Fruit fly (Drosophila melanogaster) whole organism, pupa: ENCODE measurements around the gene Rpn13R.

ENCODE experiments used
- CG10348 ChIP-seq: fragments of 200-800 bp; sonication (Bioruptor generic); IDR thresholded peaks from 2 replicates; pipeline ENCODE4 v1.3.6; 2022; ENCODE audit warnings: missing biosample characterization, missing genetic modification characterization
- CG12605 ChIP-seq: fragments of 200-800 bp; sonication (Bioruptor generic); IDR thresholded peaks from 2 replicates; pipeline ENCODE4 v1.3.6; 2022; ENCODE audit warnings: missing biosample characterization, missing genetic modification characterization
- CG13204 ChIP-seq: fragments of 200-800 bp; sonication (Bioruptor generic); optimal IDR thresholded peaks from 2 replicates; lab custom pipeline; 2018; ENCODE audit warnings: missing biosample characterization, mild to moderate bottlenecking, missing genetic modification characterization, moderate library complexity
- CG14655 ChIP-seq: fragments of 200-800 bp; sonication (Bioruptor generic); optimal IDR thresholded peaks from 3 replicates; lab custom pipeline; 2017; ENCODE audit warnings: mild to moderate bottlenecking, missing biosample characterization, missing genetic modification reagents, missing genetic modification characterization
- CG15710 ChIP-seq: fragments of 200-800 bp; sonication (Bioruptor generic); optimal IDR thresholded peaks from 2 replicates; lab custom pipeline; 2018; ENCODE audit warnings: missing biosample characterization, mild to moderate bottlenecking, missing genetic modification characterization, moderate library complexity
- CG17806 ChIP-seq: fragments of 200-800 bp; sonication (Bioruptor generic); optimal IDR thresholded peaks from 2 replicates; lab custom pipeline; 2018; ENCODE audit warnings: missing biosample characterization, mild to moderate bottlenecking, missing genetic modification characterization, moderate library complexity
- CG32121 ChIP-seq: fragments of 200-800 bp; sonication (Bioruptor generic); IDR thresholded peaks from 2 replicates; pipeline ENCODE4 v1.3.6; 2022; ENCODE audit warnings: missing biosample characterization, missing genetic modification characterization
- CG34367 ChIP-seq: fragments of 200-800 bp; sonication (Bioruptor generic); optimal IDR thresholded peaks from 2 replicates; lab custom pipeline; 2018; ENCODE audit warnings: missing biosample characterization, mild to moderate bottlenecking, missing genetic modification characterization
- CG4496 ChIP-seq: fragments of 200-800 bp; sonication (Bioruptor generic); IDR thresholded peaks from 3 replicates; pipeline ENCODE4 v1.3.6; 2022; ENCODE audit warnings: missing biosample characterization, missing genetic modification characterization
- CG8159 ChIP-seq: fragments of 200-800 bp; sonication (Bioruptor generic); optimal IDR thresholded peaks from 3 replicates; lab custom pipeline; 2018; ENCODE audit warnings: missing biosample characterization, mild to moderate bottlenecking, missing genetic modification characterization, moderate library complexity
- CG8301 ChIP-seq: fragments of 200-800 bp; sonication (Bioruptor generic); optimal IDR thresholded peaks from 2 replicates; lab custom pipeline; 2018; ENCODE audit warnings: missing biosample characterization, mild to moderate bottlenecking, missing genetic modification characterization
- CG9948 ChIP-seq: fragments of 200-800 bp; sonication (Bioruptor generic); optimal IDR thresholded peaks from 2 replicates; lab custom pipeline; 2018; ENCODE audit warnings: missing biosample characterization, mild to moderate bottlenecking, missing genetic modification characterization, moderate library complexity
- D1 ChIP-seq: fragments of 200-800 bp; sonication (Bioruptor generic); optimal IDR thresholded peaks from 2 replicates; lab custom pipeline; 2018; ENCODE audit warnings: missing biosample characterization, mild to moderate bottlenecking, missing genetic modification characterization, moderate library complexity
- EcR ChIP-seq: fragments of 200-800 bp; sonication (Bioruptor generic); optimal IDR thresholded peaks from 3 replicates; lab custom pipeline; 2019; ENCODE audit warnings: missing biosample characterization, missing genetic modification characterization, mild to moderate bottlenecking, moderate library complexity, missing genetic modification reagents
- Ets98B ChIP-seq: fragments of 200-800 bp; sonication (Bioruptor generic); IDR thresholded peaks from 2 replicates; pipeline ENCODE4 v1.3.6; 2022; ENCODE audit warnings: missing biosample characterization, missing genetic modification characterization
- Pif1A ChIP-seq: fragments of 200-800 bp; sonication (Bioruptor generic); optimal IDR thresholded peaks from 3 replicates; lab custom pipeline; 2016; ENCODE audit warnings: missing biosample characterization, missing genetic modification characterization
- Pif1B ChIP-seq: fragments of 200-800 bp; sonication (Bioruptor generic); optimal IDR thresholded peaks from 3 replicates; lab custom pipeline; 2016; ENCODE audit warnings: missing biosample characterization, missing genetic modification characterization
- Snoo ChIP-seq: fragments of 200-800 bp; sonication (Bioruptor generic); optimal IDR thresholded peaks from 3 replicates; lab custom pipeline; 2017; ENCODE audit warnings: missing biosample characterization, mild to moderate bottlenecking, missing genetic modification characterization, inconsistent platforms
- fd96Ca ChIP-seq: fragments of 200-800 bp; sonication (Bioruptor generic); IDR thresholded peaks from 3 replicates; pipeline ENCODE4 v1.3.6; 2022; ENCODE audit warnings: missing biosample characterization, missing genetic modification characterization
- gl ChIP-seq: fragments of 200-800 bp; sonication (Bioruptor generic); optimal IDR thresholded peaks from 2 replicates; lab custom pipeline; 2018; ENCODE audit warnings: missing biosample characterization, mild to moderate bottlenecking, missing genetic modification characterization
- rn ChIP-seq: fragments of 200-800 bp; sonication (Bioruptor generic); IDR thresholded peaks from 2 replicates; pipeline ENCODE4 v1.3.6; 2022; ENCODE audit warnings: missing biosample characterization, missing genetic modification characterization

Gene Rpn13R

DNA sequence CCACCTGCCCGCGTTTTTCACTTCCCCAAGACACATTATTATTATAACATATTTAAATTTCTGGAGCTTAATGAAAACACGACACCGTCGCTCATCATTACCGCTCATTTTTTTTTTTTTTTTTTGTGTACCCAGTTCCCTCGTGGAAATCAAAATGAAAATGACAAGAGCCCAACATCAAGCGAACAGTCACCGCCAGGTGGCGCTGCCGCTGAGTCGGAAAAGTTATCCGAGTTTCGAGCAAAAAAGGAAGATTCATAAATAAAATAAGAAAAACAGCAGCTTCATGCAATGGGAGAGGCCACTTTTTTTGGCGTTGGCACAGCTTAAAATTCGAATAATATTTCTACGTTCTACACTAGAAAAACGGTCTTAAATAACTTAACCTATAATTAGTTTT, 40.5 kb upstream of the Rpn13R start:
- no peak for TF ChIP-seq CG4496 (GFP tag; lab: Robert Waterston, UW)
- no peak for TF ChIP-seq rn
- TF ChIP-seq Pif1A (GFP tag; lab: Kevin White, UChicago) = no peak
- TF ChIP-seq gl (tag; lab: Kevin White, UChicago) = no peak
- TF ChIP-seq D1 = no peak
- no peak for TF ChIP-seq CG34367
- TF ChIP-seq Pif1B (GFP tag; lab: Kevin White, UChicago) = no peak
- no peak for TF ChIP-seq fd96Ca (GFP tag; lab: Robert Waterston, UW)
- TF ChIP-seq CG15710 (tag; lab: Kevin White, UChicago) = no peak
- TF ChIP-seq Ets98B = no peak
- no peak for TF ChIP-seq CG13204 (GFP tag; lab: Kevin White, UChicago)
- TF ChIP-seq CG32121 (GFP tag; lab: Robert Waterston, UW) = no peak
- no peak for TF ChIP-seq CG10348
- TF ChIP-seq CG9948 (tag; lab: Kevin White, UChicago) = no peak
- TF ChIP-seq CG8159 (tag; lab: Kevin White, UChicago) = no peak

- TF ChIP-seq CG14655 (GFP tag; lab: Kevin White, UChicago) (no peak), Pif1A (GFP tag; lab: Kevin White, UChicago) (no peak), CG12605 (no peak), CG15710 (tag; lab: Kevin White, UChicago) (no peak), EcR (GFP tag; lab: Kevin White, UChicago) (no peak), CG32121 (GFP tag; lab: Robert Waterston, UW) (no peak), D1 (no peak), CG8301 (no peak), CG10348 (no peak), Snoo (no peak), CG8159 (tag; lab: Kevin White, UChicago) (no peak), CG4496 (GFP tag; lab: Robert Waterston, UW) (no peak), CG9948 (tag; lab: Kevin White, UChicago) (no peak), Ets98B (no peak), CG13204 (GFP tag; lab: Kevin White, UChicago) (no peak), CG34367 (no peak), fd96Ca (GFP tag; lab: Robert Waterston, UW) (no peak)
- TF ChIP-seq, all 21 proteins: peak for 0
Observed at dm6 chrX:5091757-5092348, 39.8 kb upstream of the Rpn13R start.

- no peak for TF ChIP-seq Ets98B
- peak; percentile 15 for TF ChIP-seq CG17806 (tag; lab: Kevin White, UChicago)
- peak; percentile 32 for TF ChIP-seq CG8159 (tag; lab: Kevin White, UChicago)
- no peak for TF ChIP-seq rn
Observed at dm6 chrX:5093924-5094323, 37.8 kb upstream of the Rpn13R start.

DNA sequence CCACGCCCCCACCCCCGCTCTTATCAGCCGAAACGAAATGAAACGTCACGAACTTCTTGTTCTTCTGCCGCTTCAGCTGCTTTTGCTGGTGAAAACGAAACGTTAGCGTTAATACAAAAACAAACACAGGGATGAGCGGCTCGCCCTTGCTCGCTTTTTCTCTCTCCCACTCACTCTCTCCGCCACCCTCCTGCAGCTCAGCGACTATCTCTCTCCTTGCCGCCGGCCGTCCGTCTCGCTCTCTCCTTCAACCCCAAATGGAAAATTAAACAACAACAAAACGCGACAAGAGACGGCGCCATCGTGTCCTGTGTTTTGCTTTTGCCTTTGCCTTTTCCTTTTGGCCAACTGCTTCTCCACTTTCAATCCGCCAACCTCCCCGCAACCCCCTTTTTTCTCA, 37.3 kb upstream of the Rpn13R start:
- TF ChIP-seq CG32121 (GFP tag; lab: Robert Waterston, UW) (no peak), CG8159 (tag; lab: Kevin White, UChicago) (no peak), CG14655 (GFP tag; lab: Kevin White, UChicago) (no peak), CG9948 (tag; lab: Kevin White, UChicago) (no peak), Pif1B (GFP tag; lab: Kevin White, UChicago) (no peak), CG12605 (no peak), Snoo (no peak), rn (no peak), Pif1A (GFP tag; lab: Kevin White, UChicago) (no peak), CG15710 (tag; lab: Kevin White, UChicago) (no peak), gl (tag; lab: Kevin White, UChicago) (no peak), CG4496 (GFP tag; lab: Robert Waterston, UW) (no peak), CG34367 (no peak), CG13204 (GFP tag; lab: Kevin White, UChicago) (no peak), CG8301 (no peak), CG17806 (tag; lab: Kevin White, UChicago) (no peak), fd96Ca (GFP tag; lab: Robert Waterston, UW) (no peak), Ets98B (no peak), CG10348 (no peak)

DNA sequence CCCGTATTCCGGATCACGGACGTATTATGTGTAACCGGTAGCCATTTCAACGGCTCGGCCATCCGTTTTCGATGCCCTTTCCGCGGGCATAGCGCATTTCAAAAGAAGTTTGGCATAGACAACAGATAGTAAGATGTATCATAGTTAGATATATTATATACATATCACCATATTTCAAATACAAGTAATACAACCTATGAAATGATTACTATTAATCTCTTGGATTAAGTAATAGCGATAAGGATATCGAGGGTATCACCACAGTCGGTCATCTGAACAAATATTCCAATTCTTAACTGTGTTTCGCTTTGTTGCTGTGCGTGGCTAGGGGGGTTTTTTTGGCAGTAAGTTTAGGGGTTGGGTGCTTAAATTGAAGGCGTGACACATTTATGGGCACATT, 36.1 kb upstream of the Rpn13R start:
- TF ChIP-seq D1 (no peak), CG32121 (GFP tag; lab: Robert Waterston, UW) (no peak), fd96Ca (GFP tag; lab: Robert Waterston, UW) (no peak), gl (tag; lab: Kevin White, UChicago) (no peak), CG4496 (GFP tag; lab: Robert Waterston, UW) (no peak), CG34367 (no peak), CG14655 (GFP tag; lab: Kevin White, UChicago) (no peak)

dm6 chrX:5113091-5113490, 18.6 kb upstream of the Rpn13R start:
- TF ChIP-seq Pif1A (GFP tag; lab: Kevin White, UChicago) (no peak), fd96Ca (GFP tag; lab: Robert Waterston, UW) (no peak), CG13204 (GFP tag; lab: Kevin White, UChicago) (no peak), CG12605 (no peak), CG4496 (GFP tag; lab: Robert Waterston, UW) (no peak), CG8301 (no peak), CG8159 (tag; lab: Kevin White, UChicago) (no peak), Snoo (no peak), CG9948 (tag; lab: Kevin White, UChicago) (no peak), CG32121 (GFP tag; lab: Robert Waterston, UW) (no peak), CG10348 (no peak), CG14655 (GFP tag; lab: Kevin White, UChicago) (no peak), Ets98B (no peak), gl (tag; lab: Kevin White, UChicago) (no peak), D1 (no peak), EcR (GFP tag; lab: Kevin White, UChicago) (no peak), rn (no peak), CG17806 (tag; lab: Kevin White, UChicago) (no peak), CG34367 (no peak)
